Worm (Caenorhabditis elegans) whole organism, young adult: ENCODE data around the gene sec-15.

Source experiments
- B0019.2 ChIP-seq: fragments of 200-800 bp; sonication (Bioruptor generic); conservative IDR thresholded peaks from 2 replicates; pipeline ENCODE4 v1.3.6; 2022; ENCODE audit warnings: missing genetic modification reagents, missing genetic modification characterization, missing compliant biosample characterization
- B0035.1 ChIP-seq: sonication (generic microtip); optimal IDR thresholded peaks from 2 replicates; lab custom pipeline; 2016; ENCODE audit warnings: missing genetic modification characterization, mild to moderate bottlenecking, missing compliant biosample characterization, missing genotype, missing genetic modification reagents
- B0261.1 ChIP-seq: sonication (generic microtip); optimal IDR thresholded peaks from 2 replicates; lab custom pipeline; 2016; ENCODE audit warnings: mild to moderate bottlenecking, missing genetic modification characterization, moderate library complexity, missing compliant biosample characterization
- F55B11.4 ChIP-seq: sonication (generic microtip); optimal IDR thresholded peaks from 2 replicates; lab custom pipeline; 2016; ENCODE audit warnings: missing compliant biosample characterization, missing genetic modification characterization, borderline replicate concordance; ENCODE audit not compliant: insufficient read depth
- F57A8.1 ChIP-seq: fragments of 200-800 bp; sonication (Bioruptor generic); optimal IDR thresholded peaks from 2 replicates; lab custom pipeline; 2018; ENCODE audit warnings: mild to moderate bottlenecking, missing genetic modification characterization, moderate library complexity, missing compliant biosample characterization
- F57C9.4 ChIP-seq: sonication (generic microtip); optimal IDR thresholded peaks from 2 replicates; lab custom pipeline; 2017; ENCODE audit warnings: mild to moderate bottlenecking, missing genetic modification characterization, missing compliant biosample characterization
- T07F8.4 ChIP-seq: sonication (generic microtip); optimal IDR thresholded peaks from 2 replicates; lab custom pipeline; 2016; ENCODE audit warnings: mild to moderate bottlenecking, missing genetic modification characterization, moderate library complexity, missing compliant biosample characterization
- Y53F4B.3 ChIP-seq: fragments of 200-800 bp; sonication (Bioruptor generic); IDR thresholded peaks from 2 replicates; pipeline ENCODE4 v1.3.6; 2022; ENCODE audit warnings: missing genetic modification reagents, missing genetic modification characterization, missing compliant biosample characterization
- Y56A3A.18 ChIP-seq: fragments of 200-800 bp; sonication (Bioruptor generic); IDR thresholded peaks from 2 replicates; pipeline ENCODE4 v1.3.6; 2022; ENCODE audit warnings: missing genetic modification reagents, missing genetic modification characterization, missing compliant biosample characterization
- ZK185.1 ChIP-seq: sonication (generic microtip); optimal IDR thresholded peaks from 2 replicates; lab custom pipeline; 2016; ENCODE audit warnings: mild to moderate bottlenecking, missing genetic modification characterization, missing compliant biosample characterization; ENCODE audit not compliant: poor library complexity, severe bottlenecking
- ama-1 ChIP-seq, 3 experiments: fragments of 150-350 bp in 1 of 3; sonication (generic microtip) in 2 of 3; optimal IDR thresholded peaks; 2 replicates each; lab custom pipeline; 2014 to 2018; ENCODE audit warnings: missing biosample characterization in 2 of 3, missing genetic modification characterization in 2 of 3, missing genetic modification reagents in 2 of 3
- attf-6 ChIP-seq: fragments of 200-800 bp; sonication (Bioruptor generic); IDR thresholded peaks from 2 replicates; pipeline ENCODE4 v1.3.6; 2022; ENCODE audit warnings: missing genetic modification reagents, missing genetic modification characterization, missing compliant biosample characterization
- cebp-1 ChIP-seq, 2 experiments: fragments of 200-800 bp in 1 of 2; sonication (Bioruptor generic) in 1 of 2; sonication (generic microtip) in 1 of 2; IDR thresholded peaks in 1 of 2; optimal IDR thresholded peaks in 1 of 2; 2 replicates each; pipeline versions ENCODE4 v1.3.6 to Lab custom; 2017 to 2022; ENCODE audit warnings: missing compliant biosample characterization in 2 of 2, missing genetic modification characterization in 2 of 2, mild to moderate bottlenecking in 1 of 2, missing genetic modification reagents in 1 of 2, moderate library complexity in 1 of 2
- cebp-2 ChIP-seq: fragments of 200-800 bp; sonication (Bioruptor generic); IDR thresholded peaks from 2 replicates; pipeline ENCODE4 v1.3.6; 2022; ENCODE audit warnings: missing genetic modification characterization, missing compliant biosample characterization
- ceh-27 ChIP-seq: fragments of 200-800 bp; sonication (Bioruptor generic); optimal IDR thresholded peaks from 2 replicates; lab custom pipeline; 2018; ENCODE audit warnings: mild to moderate bottlenecking, missing genetic modification characterization, moderate library complexity, missing compliant biosample characterization
- ceh-40 ChIP-seq: fragments of 200-800 bp; sonication (Bioruptor generic); IDR thresholded peaks from 2 replicates; pipeline ENCODE4 v1.3.6; 2022; ENCODE audit warnings: missing genetic modification characterization, missing compliant biosample characterization
- dpff-1 ChIP-seq: sonication (generic microtip); optimal IDR thresholded peaks from 2 replicates; lab custom pipeline; 2017; ENCODE audit warnings: mild to moderate bottlenecking, missing genetic modification characterization, missing compliant biosample characterization
- ets-4 ChIP-seq: fragments of 200-800 bp; sonication (Bioruptor generic); optimal IDR thresholded peaks from 2 replicates; lab custom pipeline; 2018; ENCODE audit warnings: mild to moderate bottlenecking, missing genetic modification characterization, missing compliant biosample characterization
- hlh-12 ChIP-seq: sonication (generic microtip); optimal IDR thresholded peaks from 2 replicates; lab custom pipeline; 2016; ENCODE audit warnings: missing genetic modification characterization, missing compliant biosample characterization
- lag-1 ChIP-seq: fragments of 200-800 bp; sonication (Bioruptor generic); IDR thresholded peaks from 2 replicates; pipeline ENCODE4 v1.3.6; 2022; ENCODE audit warnings: missing genetic modification reagents, missing genetic modification characterization, missing compliant biosample characterization
- let-607 ChIP-seq, 2 experiments: fragments of 200-800 bp in 1 of 2; sonication (Bioruptor generic) in 1 of 2; sonication (generic microtip) in 1 of 2; optimal IDR thresholded peaks; 2 replicates each; lab custom pipeline; 2016 to 2018; ENCODE audit warnings: mild to moderate bottlenecking in 2 of 2, missing compliant biosample characterization in 2 of 2, missing genetic modification characterization in 2 of 2, moderate library complexity in 2 of 2, missing genotype in 1 of 2
- lin-26 ChIP-seq: fragments of 200-800 bp; sonication (Bioruptor generic); IDR thresholded peaks from 2 replicates; pipeline ENCODE4 v1.3.6; 2022; ENCODE audit warnings: missing genetic modification reagents, missing genetic modification characterization, missing compliant biosample characterization
- lin-35 ChIP-seq, 3 experiments: fragments of 150-350 bp in 2 of 3; sonication (generic microtip) in 1 of 3; optimal IDR thresholded peaks; 2 replicates each; lab custom pipeline; 2014 to 2018; ENCODE audit warnings: missing biosample characterization in 3 of 3, missing genetic modification characterization in 3 of 3, missing genetic modification reagents in 3 of 3
- lsy-27 ChIP-seq: sonication (generic microtip); optimal IDR thresholded peaks from 2 replicates; lab custom pipeline; 2017; ENCODE audit warnings: missing genetic modification characterization, mild to moderate bottlenecking, missing compliant biosample characterization, antibody characterized with exemption, missing genotype, borderline replicate concordance; ENCODE audit not compliant: insufficient read depth
- madf-10 ChIP-seq: sonication (generic microtip); optimal IDR thresholded peaks from 2 replicates; lab custom pipeline; 2016; ENCODE audit warnings: mild to moderate bottlenecking, missing genetic modification characterization, missing compliant biosample characterization
- madf-6 ChIP-seq: fragments of 200-800 bp; sonication (Bioruptor generic); IDR thresholded peaks from 2 replicates; pipeline ENCODE4 v1.3.6; 2022; ENCODE audit warnings: missing genetic modification reagents, missing genetic modification characterization, missing compliant biosample characterization
- mcd-1 ChIP-seq: fragments of 200-800 bp; sonication (Bioruptor generic); IDR thresholded peaks from 2 replicates; pipeline ENCODE4 v1.3.6; 2022; ENCODE audit warnings: missing genetic modification reagents, missing genetic modification characterization, missing compliant biosample characterization
- mxl-1 ChIP-seq: sonication (generic microtip); optimal IDR thresholded peaks from 2 replicates; lab custom pipeline; 2016; ENCODE audit warnings: missing genetic modification characterization, missing compliant biosample characterization
- nhr-120 ChIP-seq: fragments of 200-800 bp; sonication (Bioruptor generic); IDR thresholded peaks from 2 replicates; pipeline ENCODE4 v1.3.6; 2022; ENCODE audit warnings: missing genetic modification characterization, missing compliant biosample characterization
- nhr-179 ChIP-seq: sonication (generic microtip); optimal IDR thresholded peaks from 2 replicates; lab custom pipeline; 2016; ENCODE audit warnings: mild to moderate bottlenecking, missing genetic modification characterization, missing compliant biosample characterization
- nhr-80 ChIP-seq: sonication (generic microtip); optimal IDR thresholded peaks from 2 replicates; lab custom pipeline; 2016; ENCODE audit warnings: missing genetic modification characterization, missing compliant biosample characterization
- pbrm-1 ChIP-seq: fragments of 200-800 bp; sonication (Bioruptor generic); IDR thresholded peaks from 2 replicates; pipeline ENCODE4 v1.3.6; 2022; ENCODE audit warnings: missing genetic modification reagents, missing genetic modification characterization, missing compliant biosample characterization
- pha-4 ChIP-seq: fragments of 150-350 bp; sonication (generic microtip); optimal IDR thresholded peaks from 2 replicates; lab custom pipeline; 2014; ENCODE audit warnings: missing biosample characterization, missing genetic modification reagents, missing genetic modification characterization
- rec-8 ChIP-seq, 2 experiments: sonication (generic microtip); optimal IDR thresholded peaks; 2 replicates each; lab custom pipeline; 2016; ENCODE audit warnings: mild to moderate bottlenecking in 2 of 2, missing genetic modification characterization in 2 of 2, missing genetic modification reagents in 2 of 2, missing genotype in 2 of 2, missing biosample characterization in 1 of 2, missing compliant biosample characterization in 1 of 2, moderate library complexity in 1 of 2
- rpc-1 ChIP-seq, 2 experiments: fragments of 150-350 bp in 1 of 2; sonication (generic microtip) in 1 of 2; optimal IDR thresholded peaks; 2 replicates each; lab custom pipeline; 2014 to 2018; ENCODE audit warnings: missing biosample characterization in 1 of 2, missing genetic modification characterization in 1 of 2, missing genetic modification reagents in 1 of 2, missing genotype in 1 of 2
- snpc-3.4 ChIP-seq: sonication (generic microtip); optimal IDR thresholded peaks from 2 replicates; lab custom pipeline; 2017; ENCODE audit warnings: missing genetic modification characterization, mild to moderate bottlenecking, missing compliant biosample characterization, antibody characterized with exemption, moderate library complexity, missing genotype, missing genetic modification reagents
- snpc-4 ChIP-seq, 5 experiments: fragments of 150-350 bp in 1 of 5; sonication (generic microtip) in 4 of 5; optimal IDR thresholded peaks; 2 replicates each; lab custom pipeline; 2014 to 2018; ENCODE audit warnings: missing genetic modification characterization in 5 of 5, missing biosample characterization in 3 of 5, antibody characterized with exemption in 2 of 5, mild to moderate bottlenecking in 2 of 5, missing compliant biosample characterization in 2 of 5, missing genotype in 2 of 5, moderate library complexity in 2 of 5, missing genetic modification reagents in 1 of 5
- tbp1 ChIP-seq: fragments of 200-800 bp; sonication (Bioruptor generic); optimal IDR thresholded peaks from 2 replicates; lab custom pipeline; 2018; ENCODE audit warnings: mild to moderate bottlenecking, missing genetic modification characterization, missing compliant biosample characterization
- unc-130 ChIP-seq: sonication (generic microtip); optimal IDR thresholded peaks from 2 replicates; lab custom pipeline; 2016; ENCODE audit warnings: missing genetic modification reagents, missing genetic modification characterization, missing compliant biosample characterization
- zim-3 ChIP-seq: sonication (generic microtip); optimal IDR thresholded peaks from 2 replicates; lab custom pipeline; 2017; ENCODE audit warnings: mild to moderate bottlenecking, missing genetic modification characterization, moderate library complexity, missing compliant biosample characterization
- ztf-18 ChIP-seq: sonication (generic microtip); optimal IDR thresholded peaks from 2 replicates; lab custom pipeline; 2016; ENCODE audit warnings: missing genotype, mild to moderate bottlenecking, missing genetic modification characterization, missing compliant biosample characterization
- ztf-25 ChIP-seq: fragments of 200-800 bp; sonication (Bioruptor generic); IDR thresholded peaks from 2 replicates; pipeline ENCODE4 v1.3.6; 2022; ENCODE audit warnings: missing genetic modification reagents, missing genetic modification characterization, missing compliant biosample characterization
- ztf-6 ChIP-seq: fragments of 200-800 bp; sonication (Bioruptor generic); IDR thresholded peaks from 2 replicates; pipeline ENCODE4 v1.3.6; 2022; ENCODE audit warnings: missing genetic modification reagents, missing genetic modification characterization, missing compliant biosample characterization

Gene sec-15

ce11 chrX:8846447-8847237 is 11.1 kb upstream of the sec-15 start, which contains the start of gene C28G1.10 (continued):
- no peak for TF ChIP-seq mcd-1 (GFP tag; lab: Robert Waterston, UW)
- peak; percentile 27 for TF ChIP-seq T07F8.4 (tag; lab: Kevin White, UChicago)
- no peak for TF ChIP-seq pha-4
- no peak for TF ChIP-seq ceh-27 (GFP tag; lab: Kevin White, UChicago)
- TF ChIP-seq zim-3: peak; percentile 45
- TF ChIP-seq cebp-1 (GFP tag; IDR thresholded peaks at IDR 0.05; lab: Robert Waterston, UW): peak; percentile 15; the same call in 1 of the 2 replicates
- TF ChIP-seq cebp-1 (tag; optimal IDR thresholded peaks at IDR 0.05; lab: Kevin White, UChicago): no peak
- peak; percentile 49; the same call in 1 of the 2 replicates for TF ChIP-seq ceh-40
- no peak for TF ChIP-seq ztf-6
- peak; percentile 76 for TF ChIP-seq B0261.1 (tag; lab: Kevin White, UChicago)
- no peak for TF ChIP-seq F57A8.1 (GFP tag; lab: Kevin White, UChicago)
- TF ChIP-seq rec-8 (tag; optimal IDR thresholded peaks at IDR 0.05; lab: Kevin White, UChicago): peak; percentile 17 to 24
- TF ChIP-seq hlh-12 (tag; lab: Kevin White, UChicago): no peak
- TF ChIP-seq Y53F4B.3 (GFP tag; lab: Robert Waterston, UW): peak; percentile 29
- TF ChIP-seq nhr-80 (tag; lab: Kevin White, UChicago): peak; percentile 61
- no peak for TF ChIP-seq F57C9.4 (tag; lab: Kevin White, UChicago)
- TF ChIP-seq lin-35 (GFP tag; optimal IDR thresholded peaks at IDR 0.05; lab: Kevin White, UChicago): no peak
- no peak for TF ChIP-seq madf-10 (tag; lab: Kevin White, UChicago)
- peak; percentile 69 for TF ChIP-seq attf-6 (GFP tag; lab: Robert Waterston, UW)
- TF ChIP-seq lin-26 (GFP tag; lab: Robert Waterston, UW): peak; percentile 89
- peak; percentile 81 for TF ChIP-seq rpc-1 (optimal IDR thresholded peaks at IDR 0.05; lab: Kevin White, UChicago)
- TF ChIP-seq rpc-1 (tag; optimal IDR thresholded peaks at IDR 0.05; lab: Kevin White, UChicago): peak; percentile 97
- TF ChIP-seq ztf-25 (GFP tag; lab: Robert Waterston, UW): peak; percentile 80; the same call in 1 of the 2 replicates
- no peak for TF ChIP-seq dpff-1 (tag; lab: Kevin White, UChicago)
- no peak for TF ChIP-seq B0035.1
- 0 out of 2 replicates have a peak, but pooled peaks have one; percentile 38 for TF ChIP-seq pbrm-1 (GFP tag; lab: Robert Waterston, UW)
- TF ChIP-seq mxl-1 (tag; lab: Kevin White, UChicago): peak; percentile 36
- 0 out of 2 replicates have a peak, but pooled peaks have one; percentile 15 for TF ChIP-seq lag-1 (GFP tag; lab: Robert Waterston, UW)
- no peak for TF ChIP-seq ZK185.1 (tag; lab: Kevin White, UChicago)
- no peak for TF ChIP-seq unc-130
- TF ChIP-seq lsy-27 (tag; lab: Kevin White, UChicago): no peak
- TF ChIP-seq B0019.2 (GFP tag; lab: Robert Waterston, UW): no peak
- no peak for TF ChIP-seq ets-4 (GFP tag; lab: Kevin White, UChicago)
- no peak for TF ChIP-seq let-607 (tag; optimal IDR thresholded peaks at IDR 0.05; lab: Kevin White, UChicago)
- peak; percentile 40 for TF ChIP-seq Y56A3A.18 (GFP tag; lab: Robert Waterston, UW)
- no peak for TF ChIP-seq nhr-179 (tag; lab: Kevin White, UChicago)
- TF ChIP-seq snpc-3.4 (tag; lab: Kevin White, UChicago): peak; percentile 49
- peak; percentile 53 for TF ChIP-seq snpc-4 (GFP tag; optimal IDR thresholded peaks at IDR 0.05; lab: Kevin White, UChicago)
- peak in 1 of 4 experiments; percentile 61 for TF ChIP-seq snpc-4 (tag; optimal IDR thresholded peaks at IDR 0.05; lab: Kevin White, UChicago)
- TF ChIP-seq tbp1 (GFP tag; lab: Kevin White, UChicago): peak; percentile 85
- TF ChIP-seq F55B11.4 (tag; lab: Kevin White, UChicago): no peak
- 0 out of 2 replicates have a peak, but pooled peaks have one; percentile 67 for TF ChIP-seq nhr-120 (GFP tag; lab: Robert Waterston, UW)
- TF ChIP-seq madf-6: no peak
- no peak for TF ChIP-seq ama-1 (optimal IDR thresholded peaks at IDR 0.05; lab: Kevin White, UChicago)
- no peak for TF ChIP-seq ama-1 (GFP tag; optimal IDR thresholded peaks at IDR 0.05; lab: Kevin White, UChicago)
- TF ChIP-seq ztf-18 (tag; lab: Kevin White, UChicago): peak; percentile 18
- no peak for TF ChIP-seq cebp-2 (GFP tag; lab: Robert Waterston, UW)
